Worm (Caenorhabditis elegans) whole organism, L4 larva: Measurements from ENCODE around the gene saps-1.

Experiments
- D1046.2 ChIP-seq: fragments of 200-800 bp; sonication (Bioruptor generic); IDR thresholded peaks from 2 replicates; pipeline ENCODE4 v1.3.6; 2022; ENCODE audit warnings: missing genetic modification characterization, missing compliant biosample characterization
- F10B5.3 ChIP-seq: sonication (generic microtip); optimal IDR thresholded peaks from 2 replicates; lab custom pipeline; 2016; ENCODE audit warnings: mild to moderate bottlenecking, missing genetic modification characterization, missing compliant biosample characterization
- F26F4.8 ChIP-seq: fragments of 200-800 bp; sonication (Bioruptor generic); conservative IDR thresholded peaks from 2 replicates; pipeline ENCODE4 v1.3.6; 2022; ENCODE audit warnings: missing genetic modification characterization, missing compliant biosample characterization
- F49E8.2 ChIP-seq: sonication (generic microtip); optimal IDR thresholded peaks from 2 replicates; lab custom pipeline; 2016; ENCODE audit warnings: missing compliant biosample characterization, mild to moderate bottlenecking, missing genetic modification characterization, borderline replicate concordance
- R02D3.7 ChIP-seq: fragments of 150-350 bp; sonication (generic microtip); optimal IDR thresholded peaks from 3 replicates; lab custom pipeline; 2014; ENCODE audit warnings: missing biosample characterization, missing genetic modification characterization
- Y105C5A.15 ChIP-seq: fragments of 200-800 bp; sonication (Bioruptor generic); IDR thresholded peaks from 2 replicates; pipeline ENCODE4 v1.3.6; 2022; ENCODE audit warnings: missing genetic modification characterization, missing compliant biosample characterization
- ZK337.2 ChIP-seq: fragments of 200-800 bp; sonication (Bioruptor generic); IDR thresholded peaks from 2 replicates; pipeline ENCODE4 v1.3.6; 2022; ENCODE audit warnings: missing genetic modification reagents, missing genetic modification characterization, missing compliant biosample characterization
- aha-1 ChIP-seq: fragments of 150-350 bp; peaks from one replicate; lab custom pipeline; 2014; ENCODE audit warnings: missing biosample characterization, missing genetic modification characterization
- aly-2 ChIP-seq: sonication (generic microtip); optimal IDR thresholded peaks from 2 replicates; lab custom pipeline; 2018; ENCODE audit warnings: missing biosample characterization, missing genetic modification characterization
- ceh-28 ChIP-seq: fragments of 150-350 bp; optimal IDR thresholded peaks from 2 replicates; lab custom pipeline; 2014; ENCODE audit warnings: missing biosample characterization, missing genetic modification reagents, missing genetic modification characterization
- ceh-32 ChIP-seq: sonication (generic microtip); optimal IDR thresholded peaks from 2 replicates; lab custom pipeline; 2016; ENCODE audit warnings: mild to moderate bottlenecking, missing genetic modification characterization, missing compliant biosample characterization; ENCODE audit not compliant: poor library complexity
- ceh-62 ChIP-seq: sonication (generic microtip); optimal IDR thresholded peaks from 2 replicates; lab custom pipeline; 2017; ENCODE audit warnings: missing biosample characterization, missing genetic modification characterization
- daf-12 ChIP-seq: fragments of 150-350 bp; optimal IDR thresholded peaks from 2 replicates; lab custom pipeline; 2014; ENCODE audit warnings: missing biosample characterization, missing genetic modification reagents, missing genetic modification characterization
- daf-16 ChIP-seq, 3 experiments: sonication (generic microtip); optimal IDR thresholded peaks; 2 replicates each; lab custom pipeline; 2016 to 2017; ENCODE audit warnings: missing genetic modification characterization in 3 of 3, missing genetic modification reagents in 3 of 3, mild to moderate bottlenecking in 2 of 3, missing compliant biosample characterization in 2 of 3, missing biosample characterization in 1 of 3, moderate library complexity in 1 of 3
- daf-19 ChIP-seq: fragments of 200-800 bp; sonication (Bioruptor generic); conservative IDR thresholded peaks from 2 replicates; pipeline ENCODE4 v1.3.6; 2022; ENCODE audit warnings: missing genetic modification characterization, missing compliant biosample characterization
- dmd-6 ChIP-seq: fragments of 200-800 bp; sonication (Bioruptor generic); IDR thresholded peaks from 2 replicates; pipeline ENCODE4 v1.3.6; 2022; ENCODE audit warnings: missing genetic modification reagents, missing genetic modification characterization, missing compliant biosample characterization
- duxl-1 ChIP-seq: sonication (generic microtip); optimal IDR thresholded peaks from 2 replicates; lab custom pipeline; 2016; ENCODE audit warnings: mild to moderate bottlenecking, missing genetic modification characterization, moderate library complexity, missing compliant biosample characterization; ENCODE audit not compliant: poor library complexity
- dve-1 ChIP-seq: sonication (generic microtip); optimal IDR thresholded peaks from 2 replicates; lab custom pipeline; 2017; ENCODE audit warnings: antibody characterized with exemption, mild to moderate bottlenecking, missing genetic modification characterization, missing compliant biosample characterization; ENCODE audit not compliant: insufficient read depth
- egl-27 ChIP-seq: sonication (generic microtip); optimal IDR thresholded peaks from 3 replicates; lab custom pipeline; 2017; ENCODE audit warnings: missing biosample characterization, missing genetic modification reagents, missing genetic modification characterization
- hif-1 ChIP-seq, 2 experiments: sonication (generic microtip); optimal IDR thresholded peaks; 2 replicates each; lab custom pipeline; 2016 to 2017; ENCODE audit warnings: missing compliant biosample characterization in 2 of 2, missing genetic modification characterization in 2 of 2, missing genetic modification reagents in 2 of 2, missing genotype in 2 of 2, mild to moderate bottlenecking in 1 of 2
- hlh-11 ChIP-seq: fragments of 200-800 bp; sonication (Bioruptor generic); optimal IDR thresholded peaks from 2 replicates; lab custom pipeline; 2018; ENCODE audit warnings: mild to moderate bottlenecking, missing genetic modification characterization, missing compliant biosample characterization
- hlh-30 ChIP-seq: sonication (generic microtip); optimal IDR thresholded peaks from 2 replicates; lab custom pipeline; 2017; ENCODE audit warnings: antibody characterized with exemption, mild to moderate bottlenecking, missing genetic modification characterization, missing compliant biosample characterization; ENCODE audit not compliant: insufficient read depth
- jun-1 ChIP-seq: fragments of 150-350 bp; optimal IDR thresholded peaks from 2 replicates; lab custom pipeline; 2014; ENCODE audit warnings: missing biosample characterization, missing genetic modification reagents, missing genetic modification characterization
- lin-29 ChIP-seq: fragments of 200-800 bp; sonication (Bioruptor generic); IDR thresholded peaks from 2 replicates; pipeline ENCODE4 v1.3.6; 2022; ENCODE audit warnings: missing genetic modification reagents, missing genetic modification characterization, missing compliant biosample characterization
- lin-38 ChIP-seq: fragments of 200-800 bp; sonication (Bioruptor generic); IDR thresholded peaks from 2 replicates; pipeline ENCODE4 v1.3.6; 2022; ENCODE audit warnings: missing genetic modification reagents, missing genetic modification characterization, missing compliant biosample characterization
- mdl-1 ChIP-seq, 2 experiments: fragments of 150-350 bp in 1 of 2; sonication (generic microtip) in 1 of 2; optimal IDR thresholded peaks; 2 replicates each; lab custom pipeline; 2014 to 2017; ENCODE audit warnings: missing biosample characterization in 2 of 2, missing genetic modification characterization in 2 of 2
- mes-2 ChIP-seq: sonication (generic microtip); optimal IDR thresholded peaks from 2 replicates; lab custom pipeline; 2016; ENCODE audit warnings: missing genotype, mild to moderate bottlenecking, missing genetic modification characterization, missing compliant biosample characterization; ENCODE audit not compliant: poor library complexity, severe bottlenecking
- nhr-102 ChIP-seq: sonication (generic microtip); optimal IDR thresholded peaks from 2 replicates; lab custom pipeline; 2016; ENCODE audit warnings: mild to moderate bottlenecking, missing genetic modification characterization, moderate library complexity, missing compliant biosample characterization
- nhr-6 ChIP-seq: fragments of 150-350 bp; optimal IDR thresholded peaks from 2 replicates; lab custom pipeline; 2014; ENCODE audit warnings: missing biosample characterization, missing genetic modification characterization
- php-3 ChIP-seq: fragments of 200-800 bp; sonication (Bioruptor generic); IDR thresholded peaks from 2 replicates; pipeline ENCODE4 v1.3.6; 2022; ENCODE audit warnings: missing genetic modification reagents, missing genetic modification characterization, missing compliant biosample characterization
- rbr-2 ChIP-seq: sonication (generic microtip); optimal IDR thresholded peaks from 2 replicates; lab custom pipeline; 2016; ENCODE audit warnings: missing genotype, missing genetic modification characterization, missing compliant biosample characterization
- spr-1 ChIP-seq: sonication (generic microtip); optimal IDR thresholded peaks from 2 replicates; lab custom pipeline; 2016; ENCODE audit warnings: mild to moderate bottlenecking, missing genetic modification characterization, missing compliant biosample characterization
- tag-97 ChIP-seq: fragments of 200-800 bp; sonication (Bioruptor generic); IDR thresholded peaks from 2 replicates; pipeline ENCODE4 v1.3.6; 2022; ENCODE audit warnings: missing genetic modification characterization, missing compliant biosample characterization
- tra-1 ChIP-seq: fragments of 200-800 bp; sonication (Bioruptor generic); IDR thresholded peaks from 2 replicates; pipeline ENCODE4 v1.3.6; 2022; ENCODE audit warnings: missing genetic modification reagents, missing genetic modification characterization, missing compliant biosample characterization
- unc-130 ChIP-seq: sonication (generic microtip); optimal IDR thresholded peaks from 2 replicates; lab custom pipeline; 2016; ENCODE audit warnings: missing genetic modification reagents, missing genetic modification characterization, missing compliant biosample characterization
- unc-62 ChIP-seq, 3 experiments: fragments of 150-350 bp in 1 of 3; sonication (generic microtip); optimal IDR thresholded peaks in 2 of 3; peaks in 1 of 3; 1 replicate in 1 of 3; 2 replicates in 2 of 3; lab custom pipeline; 2014 to 2017; ENCODE audit warnings: missing biosample characterization in 3 of 3, missing genetic modification characterization in 3 of 3, missing genetic modification reagents in 3 of 3, missing genotype in 1 of 3
- vab-7 ChIP-seq: fragments of 200-800 bp; sonication (Bioruptor generic); IDR thresholded peaks from 2 replicates; pipeline ENCODE4 v1.3.6; 2022; ENCODE audit warnings: missing genetic modification reagents, missing genetic modification characterization, missing compliant biosample characterization
- zag-1 ChIP-seq: fragments of 150-350 bp; optimal IDR thresholded peaks from 2 replicates; lab custom pipeline; 2014; ENCODE audit warnings: missing biosample characterization, missing genetic modification characterization
- zfp-2 ChIP-seq: sonication (generic microtip); optimal IDR thresholded peaks from 2 replicates; lab custom pipeline; 2016; ENCODE audit warnings: mild to moderate bottlenecking, missing genetic modification characterization, missing compliant biosample characterization
- zip-11 ChIP-seq: fragments of 200-800 bp; sonication (Bioruptor generic); IDR thresholded peaks from 2 replicates; pipeline ENCODE4 v1.3.6; 2022; ENCODE audit warnings: missing genetic modification characterization, missing compliant biosample characterization

saps-1 gene

DNA sequence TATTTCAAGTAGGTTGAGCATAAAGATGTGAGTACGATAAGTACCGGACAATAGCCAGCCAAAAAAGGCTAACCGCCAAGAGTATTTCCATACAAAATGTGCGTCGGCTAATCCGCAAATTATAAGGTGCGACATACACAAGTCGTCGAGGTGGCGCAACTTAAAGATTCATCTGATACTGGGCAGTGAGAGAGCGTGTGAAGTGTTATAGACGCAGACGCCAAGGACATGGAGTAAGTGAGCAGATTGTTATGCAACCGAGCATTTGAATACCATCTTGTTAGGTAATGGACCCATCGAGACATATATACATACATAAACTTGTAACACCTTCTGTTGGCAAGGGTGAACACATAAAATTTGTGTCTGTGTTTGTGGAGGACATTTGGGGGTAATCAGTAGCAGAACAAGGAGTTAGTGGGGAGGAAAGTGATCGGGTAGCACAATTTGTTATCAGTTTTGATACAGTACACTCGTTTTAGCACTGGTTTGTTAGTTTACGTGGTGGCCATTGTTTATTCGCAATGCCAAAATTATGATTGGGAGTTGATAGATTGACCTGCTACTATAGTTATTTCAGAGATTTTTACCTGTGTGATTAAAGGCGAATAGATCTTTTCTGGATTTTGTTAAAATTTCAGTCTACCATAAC lies 12.1 kb upstream of the saps-1 start (continued):
- TF ChIP-seq unc-62 (GFP tag; optimal IDR thresholded peaks at IDR 0.05 in 1 of 2; lab: Kevin White, UChicago) (peak in 1 of 2 experiments; percentile 21), unc-62 (tag; optimal IDR thresholded peaks at IDR 0.05; lab: Kevin White, UChicago) (no peak), ceh-32 (tag; lab: Kevin White, UChicago) (no peak), aha-1 (tag; lab: Kevin White, UChicago) (peak; percentile 4), lin-38 (GFP tag; lab: Robert Waterston, UW) (no peak)

DNA sequence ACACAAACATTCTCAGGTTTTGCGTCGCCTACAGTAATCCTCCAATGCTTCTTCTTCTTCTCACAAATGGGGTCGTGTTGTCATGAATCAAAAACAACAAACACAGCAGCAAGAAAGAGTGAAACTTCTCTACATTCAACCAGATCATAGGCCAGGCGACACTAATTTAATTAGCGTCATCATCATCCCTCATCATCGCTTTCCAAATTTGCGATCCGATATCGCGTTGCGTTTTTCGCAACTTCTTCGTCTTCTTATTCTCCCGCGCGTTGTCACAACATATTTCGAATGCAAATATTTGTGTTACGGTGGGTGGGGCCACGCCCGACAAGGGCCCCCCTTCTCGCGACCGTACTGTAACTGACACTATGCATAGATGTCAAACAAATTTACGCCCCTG lies 11.0 kb upstream of the saps-1 start:
- TF ChIP-seq tra-1 (GFP tag; lab: Robert Waterston, UW) (no peak), unc-62 (GFP tag; optimal IDR thresholded peaks at IDR 0.05 in 1 of 2; lab: Kevin White, UChicago) (peak in 1 of 2 experiments; percentile 82), unc-62 (tag; optimal IDR thresholded peaks at IDR 0.05; lab: Kevin White, UChicago) (no peak)

ce11 chrII:11288148-11288547 lies 9.3 kb upstream of the saps-1 start:
- TF ChIP-seq tag-97 (GFP tag; lab: Robert Waterston, UW) (no peak), daf-12 (no peak), unc-130 (GFP tag; lab: Kevin White, UChicago) (no peak), zag-1 (no peak), ZK337.2 (GFP tag; lab: Robert Waterston, UW) (no peak), D1046.2 (GFP tag; lab: Robert Waterston, UW) (no peak), egl-27 (tag; lab: Kevin White, UChicago) (no peak), jun-1 (tag; lab: Kevin White, UChicago) (no peak), ceh-32 (tag; lab: Kevin White, UChicago) (no peak), F26F4.8 (GFP tag; lab: Robert Waterston, UW) (no peak), F49E8.2 (tag; lab: Kevin White, UChicago) (no peak)

DNA sequence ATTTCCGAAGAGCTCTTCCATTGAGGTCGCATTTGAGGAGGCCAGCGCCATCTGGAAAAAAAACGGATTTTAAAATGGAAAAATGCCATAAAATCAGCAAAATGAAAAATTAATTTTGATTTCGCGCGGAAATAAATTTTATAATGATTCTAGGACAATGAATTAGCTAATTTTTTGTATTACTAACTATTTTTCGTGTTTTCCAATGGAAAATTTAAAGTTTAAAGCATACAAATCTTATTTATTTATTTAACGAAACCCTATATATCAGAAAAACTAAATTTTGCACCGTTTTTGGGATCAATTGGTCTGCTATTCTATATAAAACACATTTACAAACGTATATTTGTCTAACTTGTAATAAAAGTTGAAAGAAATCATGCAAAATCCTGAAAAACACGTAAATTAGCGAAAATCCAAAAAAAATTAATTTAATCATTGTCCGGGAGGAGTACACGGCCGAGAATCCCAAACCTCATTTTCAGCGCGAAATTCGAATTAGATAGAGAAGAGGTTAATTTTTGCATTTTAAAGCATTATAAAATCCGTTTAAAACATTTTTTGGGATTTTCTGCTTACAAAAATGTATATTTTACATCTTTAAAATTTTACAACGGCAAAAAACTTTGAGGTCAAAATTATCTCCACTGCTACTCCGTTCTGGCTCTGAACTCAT lies 7.2 kb upstream of the saps-1 start, which contains the start of gene C47G2.3:
Gene C47G2.3 (minus strand): TSS at position 51 of the 676 bp plus-strand sequence.
- no peak for TF ChIP-seq F49E8.2 (tag; lab: Kevin White, UChicago)
- no peak for TF ChIP-seq zip-11 (GFP tag; lab: Robert Waterston, UW)
- TF ChIP-seq php-3 (GFP tag; lab: Robert Waterston, UW): no peak
- peak; percentile 47 for TF ChIP-seq aha-1 (tag; lab: Kevin White, UChicago)
- peak; percentile 25 for TF ChIP-seq rbr-2 (tag; lab: Kevin White, UChicago)
- TF ChIP-seq mes-2 (tag; lab: Kevin White, UChicago): peak; percentile 96
- TF ChIP-seq daf-19 (GFP tag; lab: Robert Waterston, UW): no peak
- TF ChIP-seq nhr-6 (tag; lab: Kevin White, UChicago): peak; percentile 58
- peak in 1 of 2 experiments; percentile 42 for TF ChIP-seq hif-1 (tag; optimal IDR thresholded peaks at IDR 0.05; lab: Kevin White, UChicago)
- TF ChIP-seq lin-29 (GFP tag; lab: Robert Waterston, UW): no peak
- TF ChIP-seq unc-130 (GFP tag; lab: Kevin White, UChicago): peak; percentile 75
- no peak for TF ChIP-seq F10B5.3
- no peak for TF ChIP-seq ceh-62 (tag; lab: Kevin White, UChicago)
- peak; percentile 17 for TF ChIP-seq hlh-30 (tag; lab: Kevin White, UChicago)
- peak; percentile 51 for TF ChIP-seq dmd-6 (GFP tag; lab: Robert Waterston, UW)
- TF ChIP-seq hlh-11: peak; percentile 27
- no peak for TF ChIP-seq daf-16 (GFP tag; optimal IDR thresholded peaks at IDR 0.05; lab: Kevin White, UChicago)
- TF ChIP-seq daf-16 (tag; optimal IDR thresholded peaks at IDR 0.05; lab: Kevin White, UChicago): peak; percentile 32
- TF ChIP-seq R02D3.7 (tag; lab: Kevin White, UChicago): no peak
- TF ChIP-seq Y105C5A.15 (GFP tag; lab: Robert Waterston, UW): 0 out of 2 replicates have a peak, but pooled peaks have one; percentile 39
- TF ChIP-seq ZK337.2 (GFP tag; lab: Robert Waterston, UW): peak; percentile 79
- peak; percentile 60 for TF ChIP-seq dve-1 (tag; lab: Kevin White, UChicago)
- TF ChIP-seq vab-7 (GFP tag; lab: Robert Waterston, UW): no peak
- TF ChIP-seq nhr-102 (tag; lab: Kevin White, UChicago): peak; percentile 2
- peak; percentile 79 for TF ChIP-seq lin-38 (GFP tag; lab: Robert Waterston, UW)
- TF ChIP-seq aly-2 (tag; lab: Kevin White, UChicago): no peak
- no peak for TF ChIP-seq mdl-1 (tag; optimal IDR thresholded peaks at IDR 0.05; lab: Kevin White, UChicago)
- TF ChIP-seq spr-1: no peak
- TF ChIP-seq ceh-28 (tag; lab: Kevin White, UChicago): no peak
- peak; percentile 71 for TF ChIP-seq duxl-1 (tag; lab: Kevin White, UChicago)
- no peak for TF ChIP-seq zfp-2 (tag; lab: Kevin White, UChicago)
